Worm (Caenorhabditis elegans) whole organism, early embryonic: ENCODE data around the gene C06B8.2.

Source experiments
- aly-1 ChIP-seq: sonication (generic microtip); optimal IDR thresholded peaks from 2 replicates; lab custom pipeline; 2016; ENCODE audit warnings: missing genetic modification characterization, missing compliant biosample characterization
- ama-1 ChIP-seq: fragments of 150-350 bp; optimal IDR thresholded peaks from 2 replicates; lab custom pipeline; 2014
- ceh-36 ChIP-seq: sonication (generic microtip); optimal IDR thresholded peaks from 2 replicates; lab custom pipeline; 2016; ENCODE audit warnings: missing genetic modification characterization, inconsistent platforms, missing compliant biosample characterization
- ets-7 ChIP-seq: sonication (generic microtip); optimal IDR thresholded peaks from 2 replicates; lab custom pipeline; 2016; ENCODE audit warnings: missing genotype, missing genetic modification characterization, missing compliant biosample characterization
- flt-1 ChIP-seq: fragments of 200-800 bp; sonication (Bioruptor generic); IDR thresholded peaks from 2 replicates; pipeline ENCODE4 v1.3.6; 2022; ENCODE audit warnings: missing genetic modification characterization, missing compliant biosample characterization
- hmbx-1 ChIP-seq: sonication (generic microtip); optimal IDR thresholded peaks from 2 replicates; lab custom pipeline; 2016; ENCODE audit warnings: mild to moderate bottlenecking, missing genetic modification characterization, missing compliant biosample characterization
- hnd-1 ChIP-seq: sonication (generic microtip); optimal IDR thresholded peaks from 2 replicates; lab custom pipeline; 2016; ENCODE audit warnings: missing genetic modification characterization, missing compliant biosample characterization
- pes-1 ChIP-seq: fragments of 200-800 bp; sonication (Bioruptor generic); IDR thresholded peaks from 2 replicates; pipeline ENCODE4 v1.3.6; 2022; ENCODE audit warnings: missing genetic modification reagents, missing genetic modification characterization, missing compliant biosample characterization
- scrt-1 ChIP-seq: fragments of 200-800 bp; sonication (Bioruptor generic); IDR thresholded peaks from 2 replicates; pipeline ENCODE4 v1.3.6; 2022; ENCODE audit warnings: missing genetic modification characterization, missing compliant biosample characterization
- sea-1 ChIP-seq: fragments of 200-800 bp; sonication (Bioruptor generic); conservative IDR thresholded peaks from 2 replicates; pipeline ENCODE4 v1.3.6; 2022; ENCODE audit warnings: missing genetic modification characterization, missing compliant biosample characterization
- tbx-11 ChIP-seq: fragments of 200-800 bp; sonication (Bioruptor generic); IDR thresholded peaks from 2 replicates; pipeline ENCODE4 v1.3.6; 2022; ENCODE audit warnings: missing genetic modification characterization, missing compliant biosample characterization
- tra-4 ChIP-seq: sonication (generic microtip); optimal IDR thresholded peaks from 2 replicates; lab custom pipeline; 2017; ENCODE audit warnings: missing genetic modification characterization, missing compliant biosample characterization

DNA sequence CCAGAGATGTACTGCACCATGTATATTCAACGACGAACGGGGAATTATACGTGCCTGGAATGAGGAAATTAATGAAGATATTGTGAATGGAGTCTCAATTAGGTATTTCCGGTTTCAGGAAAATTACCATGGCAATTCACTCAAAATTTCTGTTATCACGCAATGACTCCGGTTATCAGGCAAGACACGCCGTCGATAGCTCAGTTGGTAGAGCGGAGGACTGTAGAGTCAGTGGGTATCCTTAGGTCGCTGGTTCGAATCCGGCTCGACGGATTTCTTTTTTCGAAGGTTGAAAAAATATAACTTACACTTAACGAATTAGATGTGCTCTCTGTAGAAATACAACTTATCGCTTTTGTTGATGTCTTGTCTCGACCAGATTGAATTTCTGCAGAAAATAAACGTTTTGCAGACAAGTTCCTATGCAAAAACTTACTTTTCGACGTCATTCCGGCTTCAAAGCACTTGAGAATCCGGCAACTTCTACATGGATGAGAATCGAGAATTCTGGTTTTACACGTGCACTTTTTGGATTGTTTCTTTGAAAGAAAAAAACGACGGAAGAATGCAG lies 2.0 kb upstream of the C06B8.2 start:
- TF ChIP-seq tbx-11 (GFP tag; lab: Robert Waterston, UW) (no peak), hmbx-1 (tag; lab: Kevin White, UChicago) (no peak), tra-4 (tag; lab: Kevin White, UChicago) (no peak), ama-1 (lab: Kevin White, UChicago) (no peak), aly-1 (tag; lab: Kevin White, UChicago) (no peak), pes-1 (GFP tag; lab: Robert Waterston, UW) (no peak), flt-1 (GFP tag; lab: Robert Waterston, UW) (no peak), ets-7 (tag; lab: Kevin White, UChicago) (no peak), hnd-1 (tag; lab: Kevin White, UChicago) (no peak), ceh-36 (tag; lab: Kevin White, UChicago) (no peak), sea-1 (no peak), scrt-1 (GFP tag; lab: Robert Waterston, UW) (no peak)
